Fruit fly (Drosophila melanogaster) S2 (cell line): ENCODE results near the gene LysD.
A peak's percentile ranks its signal among the peaks of the same experiment; 100 is the strongest.

ENCODE experiments used
- CG8478 ChIP-seq: fragments of >200 bp; optimal IDR thresholded peaks from 2 replicates; lab custom pipeline; 2018
- CTCF ChIP-seq, 2 experiments: fragments of >200 bp; optimal IDR thresholded peaks; 2 replicates each; lab custom pipeline; 2018

The LysD gene

DNA sequence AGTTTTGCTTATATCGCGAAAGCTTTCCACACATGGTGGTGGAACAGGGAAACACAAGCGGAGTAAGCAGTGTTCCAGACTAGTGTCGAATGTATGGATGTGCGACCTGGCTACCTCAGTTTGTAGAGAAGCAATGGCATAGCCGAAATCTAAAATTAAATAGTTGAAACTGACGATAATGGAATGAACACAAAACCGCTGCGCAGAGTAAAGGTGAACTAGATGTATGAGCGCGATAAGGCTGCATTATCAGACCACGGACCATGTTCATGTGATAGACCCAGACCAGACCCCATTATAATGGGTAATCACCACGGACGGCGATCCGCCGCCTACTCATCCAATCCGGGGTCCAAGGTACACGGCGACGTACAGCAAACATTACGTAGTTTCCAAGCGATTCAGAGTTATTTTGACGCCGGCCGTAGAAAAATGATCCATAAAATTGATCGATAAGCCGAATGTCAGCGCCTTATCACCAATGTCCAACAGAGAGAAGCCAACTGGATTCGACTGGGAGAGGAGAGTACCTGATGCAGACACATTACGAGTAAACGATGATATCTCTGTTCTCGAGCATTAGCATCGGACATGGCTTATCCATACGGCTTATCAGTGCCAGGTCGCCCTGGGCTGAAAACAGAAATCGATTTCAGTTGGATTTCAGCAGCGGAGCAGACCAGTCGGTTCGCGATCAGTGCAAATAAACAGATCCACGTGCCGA is 21.9 kb downstream of the LysD start, which contains the start of gene CG13912:
Gene CG13912 (plus strand): TSS at position 653 of the 724 bp plus-strand sequence.
- TF ChIP-seq CTCF (optimal IDR thresholded peaks at IDR 0.05; lab: Kevin White, UChicago) (peak; percentile 49 to 53), CG8478 (lab: Kevin White, UChicago) (no peak)

DNA sequence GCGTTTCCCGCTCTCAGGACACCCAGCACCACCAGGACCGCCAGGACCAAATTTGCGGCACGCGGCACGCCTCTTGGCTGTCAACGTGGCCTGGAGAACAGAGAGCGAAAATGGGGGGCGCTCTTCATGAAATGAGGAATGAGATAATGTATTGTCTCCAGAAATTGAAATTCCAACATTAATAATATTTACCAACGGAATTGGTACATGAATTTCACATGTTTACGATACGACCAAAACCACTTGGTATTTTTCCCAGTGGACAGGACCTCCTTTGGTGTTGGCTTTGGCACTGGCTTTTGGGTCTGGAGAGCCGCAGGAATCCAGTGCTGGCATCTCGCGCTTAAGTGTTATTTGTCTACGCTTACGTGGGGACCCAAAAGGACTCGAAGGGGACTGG is 27.5 kb downstream of the LysD start:
- no peak for TF ChIP-seq CTCF (optimal IDR thresholded peaks at IDR 0.05; lab: Kevin White, UChicago)
- no peak for TF ChIP-seq CG8478 (lab: Kevin White, UChicago)

DNA sequence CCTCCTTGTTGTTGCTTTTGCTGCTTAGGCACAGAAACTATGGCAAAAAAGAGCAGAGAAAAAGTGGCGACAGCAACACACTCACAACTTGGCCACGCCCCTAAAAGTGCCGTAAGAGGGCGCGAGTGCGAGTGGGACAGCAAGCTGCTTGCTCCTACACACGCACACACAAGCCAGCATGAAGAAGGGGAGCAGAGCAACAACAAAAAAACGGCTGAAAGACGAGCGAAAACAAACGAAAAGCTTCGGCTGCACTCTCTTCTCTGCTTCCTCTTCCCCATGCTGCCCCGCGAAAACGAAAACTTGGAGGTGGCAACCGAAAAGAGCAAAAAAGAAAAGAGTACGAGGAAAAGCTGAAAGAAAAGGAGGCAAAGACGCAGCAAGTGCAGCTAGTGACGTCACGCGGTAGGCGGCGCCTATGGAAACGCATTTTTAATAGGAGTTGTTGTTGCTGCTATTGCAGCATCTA is 32.8 kb downstream of the LysD start:
- TF ChIP-seq CTCF (optimal IDR thresholded peaks at IDR 0.05; lab: Kevin White, UChicago), result no peak
- TF ChIP-seq CG8478 (lab: Kevin White, UChicago), result peak; percentile 79

DNA sequence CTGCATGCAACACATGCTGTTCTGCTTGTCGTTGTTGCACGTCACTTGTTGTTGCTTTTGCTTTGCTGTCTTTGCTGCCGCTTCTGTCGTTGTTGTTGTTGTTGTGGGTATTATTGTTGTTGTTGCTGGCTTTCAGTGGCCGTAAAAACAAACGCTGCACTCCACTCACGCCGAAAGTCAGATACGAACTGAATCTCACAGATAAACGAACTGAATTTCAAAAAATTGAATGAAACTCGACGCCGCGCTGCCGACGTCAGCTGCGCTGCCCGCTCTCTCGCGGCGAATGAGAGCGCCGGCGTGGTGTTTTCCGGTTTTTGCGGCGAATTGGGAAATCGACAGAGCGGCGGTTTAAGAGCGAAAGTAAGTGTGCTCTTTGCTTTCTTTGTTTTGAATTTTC is 33.9 kb downstream of the LysD start, which contains the start of gene bab2:
Gene bab2 (minus strand): TSS at position 192 of the 400 bp plus-strand sequence.
- TF ChIP-seq CTCF (optimal IDR thresholded peaks at IDR 0.05; lab: Kevin White, UChicago) (no peak), CG8478 (lab: Kevin White, UChicago) (no peak)

DNA sequence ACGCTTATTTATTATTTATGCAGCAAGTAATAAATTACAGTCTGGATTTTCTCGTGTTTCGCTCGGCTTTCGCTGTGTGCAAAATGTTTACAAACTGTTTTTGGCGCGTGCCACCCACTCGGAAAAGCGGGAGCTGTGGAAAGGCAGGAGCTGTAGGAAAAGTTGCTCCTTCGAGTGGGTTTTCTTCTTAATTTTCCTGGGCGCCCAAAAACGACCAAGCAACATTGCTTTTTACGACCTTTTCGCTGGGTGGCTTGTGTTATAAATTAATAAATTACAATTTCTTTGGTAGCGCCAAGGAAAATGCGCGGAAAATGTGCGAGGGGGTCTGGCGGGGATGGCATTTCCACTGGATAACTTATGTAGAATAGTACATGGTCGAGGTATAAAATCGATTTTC is 34.5 kb downstream of the LysD start:
- no peak for TF ChIP-seq CG8478 (lab: Kevin White, UChicago)
- no peak for TF ChIP-seq CTCF (optimal IDR thresholded peaks at IDR 0.05; lab: Kevin White, UChicago)

DNA sequence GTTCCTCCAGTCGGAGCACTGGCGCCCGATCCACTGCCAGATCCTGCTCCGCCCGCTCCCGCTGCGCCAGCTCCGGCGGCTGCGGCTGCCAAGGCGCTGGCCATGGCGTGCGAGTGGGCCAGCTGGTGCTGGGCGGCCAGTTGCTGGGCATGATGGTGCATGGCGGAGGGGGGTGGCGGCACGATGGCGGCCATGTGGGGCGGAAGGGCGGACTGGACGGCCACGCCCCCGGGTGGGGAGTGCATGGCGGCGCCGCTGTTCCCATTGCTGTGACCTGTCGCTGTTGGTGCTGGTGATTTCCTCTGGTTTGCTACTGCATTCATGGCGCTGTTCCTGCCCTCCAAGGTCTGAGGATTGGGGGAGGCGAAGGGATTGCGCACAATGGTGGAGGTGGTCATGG is 38.1 kb downstream of the LysD start:
- no peak for TF ChIP-seq CG8478 (lab: Kevin White, UChicago)
- no peak for TF ChIP-seq CTCF (optimal IDR thresholded peaks at IDR 0.05; lab: Kevin White, UChicago)

DNA sequence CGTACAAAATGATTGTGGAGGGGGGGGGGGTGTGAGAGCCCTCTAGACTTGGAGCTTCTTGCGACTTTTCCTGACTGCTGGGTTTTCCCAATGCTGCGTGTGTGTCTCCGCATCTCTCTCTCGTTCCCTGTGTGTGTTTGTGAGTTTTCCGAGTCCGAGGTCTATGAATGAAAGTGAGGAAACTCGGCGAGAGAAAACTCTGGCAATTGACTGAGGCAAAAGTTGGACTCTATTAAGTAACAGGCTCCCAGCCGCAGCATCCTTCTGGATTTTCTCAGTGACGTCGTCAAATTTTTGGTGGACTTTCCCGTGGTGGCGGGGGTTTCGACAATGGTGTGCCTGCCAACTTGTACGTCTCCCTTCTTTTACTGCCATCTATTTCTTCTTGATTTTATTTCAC is 40.4 kb downstream of the LysD start:
- TF ChIP-seq CG8478 (lab: Kevin White, UChicago) (no peak), CTCF (optimal IDR thresholded peaks at IDR 0.05; lab: Kevin White, UChicago) (no peak)

DNA sequence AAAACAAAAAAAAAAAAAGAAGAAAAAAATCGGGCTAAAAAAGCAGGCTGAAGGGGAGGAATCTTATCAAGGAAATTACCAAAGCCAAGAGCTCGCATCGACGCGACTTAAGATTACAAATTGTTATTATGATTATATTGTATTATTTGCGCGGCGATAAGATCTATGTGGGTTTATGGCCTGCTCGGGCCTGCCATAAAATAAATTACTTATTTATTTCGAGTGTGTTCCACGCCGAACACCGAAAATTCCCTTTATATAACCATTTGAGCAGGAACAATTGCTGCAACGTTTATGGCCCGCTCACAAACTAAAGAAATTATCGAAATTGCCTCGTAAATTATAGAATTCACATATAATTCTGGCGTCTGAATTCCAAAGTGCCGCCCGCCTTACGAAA is 41.4 kb downstream of the LysD start:
- TF ChIP-seq CG8478 (lab: Kevin White, UChicago) (no peak), CTCF (optimal IDR thresholded peaks at IDR 0.05; lab: Kevin White, UChicago) (no peak)

DNA sequence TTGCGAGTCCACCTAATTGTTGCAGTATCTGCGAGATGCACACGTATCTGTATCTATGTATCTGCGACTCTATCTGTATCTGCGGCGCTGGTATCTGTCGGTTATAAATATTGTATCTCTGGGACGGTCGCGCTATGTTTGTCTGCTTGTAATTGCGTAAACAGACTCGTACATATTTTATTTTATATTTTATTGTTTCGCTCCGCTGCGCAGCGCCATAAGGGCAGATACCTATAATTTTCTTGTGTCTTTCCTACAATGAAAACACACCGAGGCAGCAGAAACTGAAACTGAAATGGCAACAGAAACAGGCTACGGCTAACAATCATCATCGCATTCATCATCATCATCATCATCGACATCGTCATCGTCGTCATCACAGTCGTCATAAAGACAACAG is 42.6 kb downstream of the LysD start:
- TF ChIP-seq CG8478 (lab: Kevin White, UChicago) (no peak), CTCF (optimal IDR thresholded peaks at IDR 0.05; lab: Kevin White, UChicago) (no peak)

DNA sequence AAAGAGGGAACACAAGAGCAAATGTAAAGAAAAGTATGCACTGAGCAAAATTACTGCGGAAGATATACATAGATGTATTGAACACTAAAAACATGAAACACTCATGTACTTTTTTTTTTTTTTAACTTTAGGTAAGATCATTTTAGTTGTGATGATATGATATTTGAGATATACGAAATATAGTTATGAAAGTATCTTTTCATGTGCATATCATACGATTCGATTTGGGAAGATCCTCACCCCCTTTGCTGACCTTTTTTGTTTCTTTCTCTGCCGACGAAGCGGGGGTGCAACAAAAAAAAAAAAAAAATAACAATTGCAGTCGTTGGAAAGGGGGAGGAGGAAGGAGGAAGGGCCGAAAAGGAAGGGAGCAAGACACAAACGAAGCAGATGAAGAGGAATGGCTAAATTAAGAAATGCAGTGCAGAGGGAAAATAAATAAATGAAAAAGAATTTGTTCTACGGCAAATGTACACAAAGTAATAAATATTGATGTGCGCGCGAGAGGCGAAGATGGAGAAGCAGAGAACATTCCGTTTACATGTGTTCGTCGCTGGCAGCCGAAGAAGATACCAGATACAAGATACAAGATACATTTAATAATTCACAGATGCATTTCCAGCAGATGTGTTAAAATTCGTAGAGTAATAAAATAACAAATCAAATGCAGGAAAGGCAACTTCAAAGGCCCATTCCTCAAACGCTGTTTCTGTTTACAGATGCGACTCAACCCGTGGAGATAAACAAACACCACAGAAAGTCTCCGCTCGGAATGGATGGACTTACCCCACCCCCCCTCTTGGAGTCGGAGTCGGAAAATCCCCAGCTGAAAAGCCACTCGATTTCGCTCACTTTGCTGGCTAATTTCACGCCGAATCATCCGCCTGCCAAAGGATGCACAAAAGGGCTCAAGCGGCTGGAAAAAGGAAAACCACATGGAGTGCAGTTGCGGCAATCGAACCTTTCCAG is 43.8 kb downstream of the LysD start:
- TF ChIP-seq CTCF (optimal IDR thresholded peaks at IDR 0.05; lab: Kevin White, UChicago) (no peak), CG8478 (lab: Kevin White, UChicago) (no peak)

DNA sequence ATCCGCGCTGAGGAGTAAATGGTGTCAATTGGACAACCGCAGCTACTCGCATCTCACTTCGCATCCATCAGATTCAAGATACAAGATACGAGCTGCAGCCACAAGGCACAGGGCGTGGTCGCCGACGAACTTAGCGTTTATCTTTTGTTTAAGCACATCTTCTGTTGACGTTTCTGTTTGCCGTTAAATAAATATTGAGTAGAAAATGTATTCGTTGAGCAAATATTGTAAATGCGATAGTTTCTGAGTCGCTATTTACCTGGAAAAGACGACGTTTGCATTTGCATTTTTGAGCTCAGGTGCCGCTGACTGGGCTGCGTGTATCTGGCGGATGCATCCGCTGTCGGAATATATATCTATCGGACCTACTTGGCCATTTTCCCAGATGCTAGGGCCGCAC is 44.7 kb downstream of the LysD start:
- TF ChIP-seq CG8478 (lab: Kevin White, UChicago) (no peak), CTCF (optimal IDR thresholded peaks at IDR 0.05; lab: Kevin White, UChicago) (no peak)

DNA sequence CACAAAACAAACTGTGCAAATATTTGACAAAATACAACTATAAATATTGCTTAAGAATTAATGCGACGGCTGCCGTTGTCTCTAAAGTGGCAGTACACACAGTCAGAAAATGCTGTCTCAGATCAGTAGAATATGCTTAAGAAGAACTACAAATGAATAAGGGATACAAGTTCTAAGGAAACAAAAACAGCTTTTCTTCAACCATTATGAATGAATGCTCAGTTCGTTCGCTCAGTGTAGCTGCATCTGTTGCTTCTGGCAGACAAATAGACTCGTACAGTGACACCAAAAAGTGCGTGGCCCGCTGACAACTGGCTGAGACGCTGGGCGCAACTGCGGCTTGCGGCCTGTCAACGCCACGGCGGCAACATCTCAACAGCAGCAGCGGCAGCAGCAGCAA is 45.2 kb downstream of the LysD start:
- no peak for TF ChIP-seq CTCF (optimal IDR thresholded peaks at IDR 0.05; lab: Kevin White, UChicago)
- no peak for TF ChIP-seq CG8478 (lab: Kevin White, UChicago)
